Fruit fly (Drosophila melanogaster): ENCODE data around the gene dpr19.

Gene dpr19

DNA sequence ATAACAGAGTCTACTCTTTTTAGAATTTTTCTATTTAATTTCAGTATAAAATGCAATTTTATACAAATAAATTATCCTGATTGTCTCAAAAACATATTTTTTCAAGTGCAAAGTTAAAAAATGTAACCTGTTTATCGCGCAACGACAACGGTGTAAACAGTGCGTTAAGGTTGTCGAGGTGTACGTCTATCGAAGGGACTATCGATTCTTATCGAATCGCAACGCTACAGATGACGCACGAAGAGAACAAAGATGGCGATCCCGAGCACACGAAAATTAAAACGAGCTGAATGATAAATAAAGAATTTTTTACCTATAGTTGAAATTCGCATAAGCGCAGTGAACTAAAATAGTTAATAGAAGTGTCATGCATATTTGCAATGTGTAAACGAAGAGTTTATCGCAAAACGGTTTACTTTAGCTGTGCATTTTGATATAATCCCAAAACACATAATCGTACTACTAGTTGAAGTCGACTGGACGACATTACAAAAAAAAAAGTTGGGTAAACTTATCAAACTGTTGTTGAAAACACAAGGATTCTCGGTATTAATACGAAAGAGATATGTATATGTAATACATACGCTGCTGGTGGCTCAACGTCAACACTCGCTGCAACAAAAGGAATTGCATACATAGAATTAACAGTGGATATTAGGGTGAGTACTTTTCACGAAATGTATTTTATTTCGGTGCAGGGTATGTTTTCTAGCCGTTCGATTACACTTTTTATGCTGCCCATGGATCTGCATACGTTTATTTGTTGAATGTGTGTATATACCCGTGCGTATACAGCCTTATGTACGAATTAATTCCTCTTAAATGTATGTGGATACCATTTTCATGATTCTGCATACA is 12.1 kb downstream of the dpr19 start, which contains the start of gene da (continued):
- TF ChIP-seq CG15514 (GFP tag; optimal IDR thresholded peaks at IDR 0.05) (peak; percentile 81), inv (GFP tag; IDR thresholded peaks at IDR 0.05; ENCODE audit: partially characterized antibody) (peak; percentile 33; the same call in 1 of the 2 replicates), Myb (GFP tag; optimal IDR thresholded peaks at IDR 0.05) (peak; percentile 29), CG9437 (GFP tag; optimal IDR thresholded peaks at IDR 0.05) (peak; percentile 43), CG13775 (GFP tag; optimal IDR thresholded peaks at IDR 0.05) (peak; percentile 49), CG6272 (GFP tag; IDR thresholded peaks at IDR 0.05) (peak; percentile 50; the same call in 1 of the 2 replicates), nerfin-2 (GFP tag; IDR thresholded peaks at IDR 0.05; ENCODE audit: partially characterized antibody) (peak; percentile 65), CG6765 (GFP tag; optimal IDR thresholded peaks at IDR 0.05) (peak; percentile 25), CG12769 (tag; optimal IDR thresholded peaks at IDR 0.05) (no peak), D (optimal IDR thresholded peaks at IDR 0.05) (no peak), D (GFP tag; optimal IDR thresholded peaks at IDR 0.05) (no peak), CG4328 (GFP tag; optimal IDR thresholded peaks at IDR 0.05) (no peak), CG10321 (GFP tag; IDR thresholded peaks at IDR 0.05) (no peak), Mad (GFP tag; optimal IDR thresholded peaks at IDR 0.05) (peak; percentile 39), CG11398 (GFP tag; optimal IDR thresholded peaks at IDR 0.05) (no peak), chm (GFP tag; IDR thresholded peaks at IDR 0.05) (peak; percentile 55), CG4360 (GFP tag; IDR thresholded peaks at IDR 0.05) (no peak), sens (GFP tag) (peak; percentile 94), zen2 (GFP tag; IDR thresholded peaks at IDR 0.05; ENCODE audit: partially characterized antibody) (no peak), CG2678 (tag; optimal IDR thresholded peaks at IDR 0.05) (peak; percentile 63), CG1832 (GFP tag; optimal IDR thresholded peaks at IDR 0.05) (no peak), CG15601 (tag; optimal IDR thresholded peaks at IDR 0.05) (peak; percentile 48), Jarid2 (GFP tag; optimal IDR thresholded peaks at IDR 0.05) (no peak), Hr78 (GFP tag; optimal IDR thresholded peaks at IDR 0.05) (peak in 1 of 2 experiments; percentile 8), pum (GFP tag; optimal IDR thresholded peaks at IDR 0.05) (peak; percentile 56), Usf (GFP tag; optimal IDR thresholded peaks at IDR 0.05) (no peak), sna (GFP tag; IDR thresholded peaks at IDR 0.05; ENCODE audit: partially characterized antibody) (no peak), HLHmδ (GFP tag; optimal IDR thresholded peaks at IDR 0.05) (no peak), H2.0 (GFP tag; IDR thresholded peaks at IDR 0.05) (peak; percentile 60), Atf6 (GFP tag; IDR thresholded peaks at IDR 0.05) (peak; percentile 63), Sox102F (GFP tag; optimal IDR thresholded peaks at IDR 0.05) (no peak), CG3838 (GFP tag; optimal IDR thresholded peaks at IDR 0.05) (no peak), CG7357 (GFP tag; IDR thresholded peaks at IDR 0.05) (peak; percentile 97), CG6854 (GFP tag; optimal IDR thresholded peaks at IDR 0.05) (peak; percentile 38), lilli (GFP tag; optimal IDR thresholded peaks at IDR 0.05) (peak; percentile 70), CG10654 (GFP tag; optimal IDR thresholded peaks at IDR 0.05) (peak; percentile 64), p53 (GFP tag; optimal IDR thresholded peaks at IDR 0.05) (peak; percentile 12), Max (GFP tag; optimal IDR thresholded peaks at IDR 0.05) (peak; percentile 5), kay (GFP tag; optimal IDR thresholded peaks at IDR 0.05) (peak; percentile 95), CG2875 (GFP tag; optimal IDR thresholded peaks at IDR 0.05) (peak; percentile 25), CG2120 (GFP tag; optimal IDR thresholded peaks at IDR 0.05) (peak; percentile 79), Stat92E (GFP tag; optimal IDR thresholded peaks at IDR 0.05) (no peak), Atf3 (GFP tag; optimal IDR thresholded peaks at IDR 0.05) (peak; percentile 72), CG31388 (GFP tag; optimal IDR thresholded peaks at IDR 0.05) (peak; percentile 7), CG4820 (GFP tag; optimal IDR thresholded peaks at IDR 0.05) (peak; percentile 35), CG43689 (GFP tag; IDR thresholded peaks at IDR 0.05) (no peak), ash1 (GFP tag; optimal IDR thresholded peaks at IDR 0.05) (peak; percentile 6), so (GFP tag; IDR thresholded peaks at IDR 0.05) (no peak), Camta (GFP tag; optimal IDR thresholded peaks at IDR 0.05) (peak; percentile 74)
